Worm (Caenorhabditis elegans) whole organism, L4 larva: Measurements from ENCODE around the gene Y110A2AL.3.

ENCODE experiments used
- F49E8.2 ChIP-seq: sonication (generic microtip); optimal IDR thresholded peaks from 2 replicates; lab custom pipeline; 2016; ENCODE audit warnings: missing compliant biosample characterization, mild to moderate bottlenecking, missing genetic modification characterization, borderline replicate concordance
- daf-8 ChIP-seq: fragments of 200-800 bp; sonication (Bioruptor generic); IDR thresholded peaks from 2 replicates; pipeline ENCODE4 v1.3.6; 2022; ENCODE audit warnings: missing genetic modification characterization, missing compliant biosample characterization
- lin-13 ChIP-seq: fragments of 150-350 bp; optimal IDR thresholded peaks from 2 replicates; lab custom pipeline; 2014; ENCODE audit warnings: missing biosample characterization, missing genetic modification reagents, missing genetic modification characterization
- lin-39 ChIP-seq: fragments of 150-350 bp; optimal IDR thresholded peaks from 2 replicates; lab custom pipeline; 2014; ENCODE audit warnings: missing biosample characterization, missing genetic modification reagents, missing genetic modification characterization
- mep-1 ChIP-seq: fragments of 150-350 bp; sonication (generic microtip); optimal IDR thresholded peaks from 3 replicates; lab custom pipeline; 2014; ENCODE audit warnings: missing biosample characterization, missing genetic modification characterization
- nhr-11 ChIP-seq: fragments of 150-350 bp; optimal IDR thresholded peaks from 2 replicates; lab custom pipeline; 2014; ENCODE audit warnings: missing biosample characterization, missing genetic modification characterization
- nhr-237 ChIP-seq: sonication (generic microtip); optimal IDR thresholded peaks from 2 replicates; lab custom pipeline; 2017; ENCODE audit warnings: missing biosample characterization, missing genetic modification characterization
- nhr-77 ChIP-seq: fragments of 150-350 bp; optimal IDR thresholded peaks from 2 replicates; lab custom pipeline; 2014; ENCODE audit warnings: missing biosample characterization, missing genetic modification characterization
- pha-4 ChIP-seq, 2 experiments: fragments of 150-350 bp in 1 of 2; fragments of 200-800 bp in 1 of 2; sonication (Bioruptor generic) in 1 of 2; IDR thresholded peaks in 1 of 2; optimal IDR thresholded peaks in 1 of 2; 2 replicates each; pipeline versions ENCODE4 v1.3.6 to Lab custom; 2014 to 2022; ENCODE audit warnings: missing genetic modification characterization in 2 of 2, missing genetic modification reagents in 2 of 2, missing biosample characterization in 1 of 2, missing compliant biosample characterization in 1 of 2
- sdz-12 ChIP-seq: fragments of 200-800 bp; sonication (Bioruptor generic); optimal IDR thresholded peaks from 2 replicates; lab custom pipeline; 2018; ENCODE audit warnings: mild to moderate bottlenecking, missing genetic modification characterization, missing compliant biosample characterization
- skn-1 ChIP-seq: fragments of 150-350 bp; optimal IDR thresholded peaks from 2 replicates; lab custom pipeline; 2014; ENCODE audit warnings: missing biosample characterization, missing genetic modification characterization
- ztf-11 ChIP-seq: fragments of 150-350 bp; optimal IDR thresholded peaks from 2 replicates; lab custom pipeline; 2014; ENCODE audit warnings: missing biosample characterization, missing genetic modification characterization

ce11 chrII:2841529-2841928 is 25.3 kb upstream of the Y110A2AL.3 start, which contains the start of gene Y110A2AL.6:
- TF ChIP-seq daf-8 (GFP tag; lab: Robert Waterston, UW) (no peak), ztf-11 (tag; lab: Kevin White, UChicago) (no peak), lin-39 (tag; lab: Kevin White, UChicago) (no peak), sdz-12 (GFP tag; lab: Kevin White, UChicago) (no peak), skn-1 (tag; lab: Kevin White, UChicago) (no peak), nhr-77 (tag; lab: Kevin White, UChicago) (no peak), lin-13 (no peak), nhr-237 (tag; lab: Kevin White, UChicago) (no peak), mep-1 (no peak), pha-4 (GFP tag; IDR thresholded peaks at IDR 0.05; lab: Robert Waterston, UW) (no peak), pha-4 (tag; optimal IDR thresholded peaks at IDR 0.05; lab: Kevin White, UChicago) (no peak), F49E8.2 (tag; lab: Kevin White, UChicago) (no peak), nhr-11 (tag; lab: Kevin White, UChicago) (no peak)
